Fruit fly (Drosophila melanogaster): ENCODE results near the gene CG34375.
A peak's percentile ranks its signal among the peaks of the same experiment; 100 is the strongest.

dm6 chr3R:23048690-23049118 lies 38.3 kb upstream of the CG34375 start:
- TF ChIP-seq fkh (GFP tag; optimal IDR thresholded peaks at IDR 0.05) (peak; percentile 67), Lpt (GFP tag; optimal IDR thresholded peaks at IDR 0.05) (peak; percentile 78), CG6163 (GFP tag; IDR thresholded peaks at IDR 0.05) (peak; percentile 68; the same call in 2 of the 3 replicates), achi (GFP tag; optimal IDR thresholded peaks at IDR 0.05) (peak; percentile 89)

Measured in whole organism, prepupa.